Fruit fly (Drosophila melanogaster): ENCODE results near the gene CG9855.

The CG9855 gene

dm6 chr3R:4397403-4398079, at the start of gene CG9855:
Gene CG9855, minus strand, starts transcription at chr3R:4397875.
- TF ChIP-seq Pif1B (GFP tag; optimal IDR thresholded peaks at IDR 0.05): no peak
- TF ChIP-seq CG8159 (tag; optimal IDR thresholded peaks at IDR 0.05): peak; percentile 5
- TF ChIP-seq CG13204 (GFP tag; optimal IDR thresholded peaks at IDR 0.05): no peak
- no peak for TF ChIP-seq CG9948 (tag; optimal IDR thresholded peaks at IDR 0.05)
- TF ChIP-seq CG4496 (GFP tag; IDR thresholded peaks at IDR 0.05): no peak
- no peak for TF ChIP-seq EcR (GFP tag; optimal IDR thresholded peaks at IDR 0.05)
- no peak for TF ChIP-seq gl (tag; optimal IDR thresholded peaks at IDR 0.05)
- TF ChIP-seq rn (GFP tag; IDR thresholded peaks at IDR 0.05): no peak

dm6 chr3R:4446455-4447224, 49.0 kb upstream of the CG9855 start:
- TF ChIP-seq EcR (GFP tag; optimal IDR thresholded peaks at IDR 0.05) (peak; percentile 59), CG10348 (GFP tag; IDR thresholded peaks at IDR 0.05) (no peak)

- TF ChIP-seq CG8159 (tag; optimal IDR thresholded peaks at IDR 0.05): no peak
- TF ChIP-seq Pif1A (GFP tag; optimal IDR thresholded peaks at IDR 0.05): no peak
Observed at dm6 chr3R:4445083-4445482, 47.4 kb upstream of the CG9855 start.

dm6 chr3R:4437817-4438216, 40.1 kb upstream of the CG9855 start:
- TF ChIP-seq CG15710 (tag; optimal IDR thresholded peaks at IDR 0.05): no peak
- TF ChIP-seq Pif1A (GFP tag; optimal IDR thresholded peaks at IDR 0.05): no peak
- no peak for TF ChIP-seq CG8301 (tag; optimal IDR thresholded peaks at IDR 0.05)
- TF ChIP-seq CG8159 (tag; optimal IDR thresholded peaks at IDR 0.05): no peak
- TF ChIP-seq CG4496 (GFP tag; IDR thresholded peaks at IDR 0.05): no peak
- TF ChIP-seq CG32121 (GFP tag; IDR thresholded peaks at IDR 0.05): no peak
- no peak for TF ChIP-seq EcR (GFP tag; optimal IDR thresholded peaks at IDR 0.05)
- TF ChIP-seq CG17806 (tag; optimal IDR thresholded peaks at IDR 0.05): no peak
- TF ChIP-seq gl (tag; optimal IDR thresholded peaks at IDR 0.05): no peak
- no peak for TF ChIP-seq rn (GFP tag; IDR thresholded peaks at IDR 0.05)
- TF ChIP-seq CG12605 (GFP tag; IDR thresholded peaks at IDR 0.05): no peak

dm6 chr3R:4437113-4437512, 39.4 kb upstream of the CG9855 start, which contains the start of the genes Lipt2 and CG14650:
Gene Lipt2, minus strand, starts transcription at chr3R:4437329.
Gene CG14650, plus strand, starts transcription at chr3R:4437387.
- TF ChIP-seq CG8159 (tag; optimal IDR thresholded peaks at IDR 0.05): no peak
- TF ChIP-seq CG12605 (GFP tag; IDR thresholded peaks at IDR 0.05): no peak
- TF ChIP-seq CG17806 (tag; optimal IDR thresholded peaks at IDR 0.05): peak; percentile 36
- TF ChIP-seq CG9948 (tag; optimal IDR thresholded peaks at IDR 0.05): no peak
- TF ChIP-seq CG8301 (tag; optimal IDR thresholded peaks at IDR 0.05): no peak
- no peak for TF ChIP-seq Pif1A (GFP tag; optimal IDR thresholded peaks at IDR 0.05)
- TF ChIP-seq Pif1B (GFP tag; optimal IDR thresholded peaks at IDR 0.05): no peak
- TF ChIP-seq CG13204 (GFP tag; optimal IDR thresholded peaks at IDR 0.05): no peak
- TF ChIP-seq CG4496 (GFP tag; IDR thresholded peaks at IDR 0.05): peak; percentile 45; the same call in 1 of the 3 replicates
- peak; percentile 51 for TF ChIP-seq CG15710 (tag; optimal IDR thresholded peaks at IDR 0.05)
- TF ChIP-seq D1 (tag; optimal IDR thresholded peaks at IDR 0.05): no peak
- no peak for TF ChIP-seq CG32121 (GFP tag; IDR thresholded peaks at IDR 0.05)
- no peak for TF ChIP-seq EcR (GFP tag; optimal IDR thresholded peaks at IDR 0.05)
- TF ChIP-seq CG10348 (GFP tag; IDR thresholded peaks at IDR 0.05): no peak
- TF ChIP-seq fd96Ca (GFP tag; IDR thresholded peaks at IDR 0.05): peak; percentile 34; the same call in 1 of the 3 replicates
- TF ChIP-seq Snoo (tag; optimal IDR thresholded peaks at IDR 0.05): no peak
- 0 out of 2 replicates have a peak, but pooled peaks have one; percentile 37 for TF ChIP-seq rn (GFP tag; IDR thresholded peaks at IDR 0.05)

- TF ChIP-seq CG4496 (GFP tag; IDR thresholded peaks at IDR 0.05): peak; percentile 65
- TF ChIP-seq gl (tag; optimal IDR thresholded peaks at IDR 0.05): peak; percentile 33
- no peak for TF ChIP-seq CG10348 (GFP tag; IDR thresholded peaks at IDR 0.05)
- TF ChIP-seq CG8301 (tag; optimal IDR thresholded peaks at IDR 0.05): no peak
- TF ChIP-seq CG17806 (tag; optimal IDR thresholded peaks at IDR 0.05): no peak
- no peak for TF ChIP-seq CG14655 (GFP tag; optimal IDR thresholded peaks at IDR 0.05)
- no peak for TF ChIP-seq rn (GFP tag; IDR thresholded peaks at IDR 0.05)
- peak; percentile 14; the same call in 1 of the 2 replicates for TF ChIP-seq CG12605 (GFP tag; IDR thresholded peaks at IDR 0.05)
- no peak for TF ChIP-seq CG13204 (GFP tag; optimal IDR thresholded peaks at IDR 0.05)
- TF ChIP-seq D1 (tag; optimal IDR thresholded peaks at IDR 0.05): no peak
- TF ChIP-seq Pif1A (GFP tag; optimal IDR thresholded peaks at IDR 0.05): no peak
- TF ChIP-seq CG15710 (tag; optimal IDR thresholded peaks at IDR 0.05): peak; percentile 49
- TF ChIP-seq CG8159 (tag; optimal IDR thresholded peaks at IDR 0.05): no peak
- peak; percentile 44 for TF ChIP-seq CG32121 (GFP tag; IDR thresholded peaks at IDR 0.05)
- no peak for TF ChIP-seq CG9948 (tag; optimal IDR thresholded peaks at IDR 0.05)
- TF ChIP-seq fd96Ca (GFP tag; IDR thresholded peaks at IDR 0.05): peak; percentile 55; the same call in 2 of the 3 replicates
- 0 out of 2 replicates have a peak, but pooled peaks have one; percentile 48 for TF ChIP-seq Ets98B (GFP tag; IDR thresholded peaks at IDR 0.05)
- TF ChIP-seq EcR (GFP tag; optimal IDR thresholded peaks at IDR 0.05): peak; percentile 76
- TF ChIP-seq CG34367 (tag; optimal IDR thresholded peaks at IDR 0.05): no peak
- TF ChIP-seq Pif1B (GFP tag; optimal IDR thresholded peaks at IDR 0.05): no peak
- TF ChIP-seq Snoo (tag; optimal IDR thresholded peaks at IDR 0.05): peak; percentile 63
Observed at dm6 chr3R:4433441-4434077, 35.9 kb upstream of the CG9855 start, which contains the start of the genes eIF3a and CG1074. Gene eIF3a, minus strand, starts transcription at chr3R:4433895. Gene CG1074, plus strand, starts transcription at chr3R:4433965.

Measured in whole organism, pupa.